Fruit fly (Drosophila melanogaster) whole organism, pupa: ENCODE results near the gene homer.

ENCODE experiments used
- CG14655 ChIP-seq: fragments of 200-800 bp; sonication (Bioruptor generic); optimal IDR thresholded peaks from 3 replicates; lab custom pipeline; 2017; ENCODE audit warnings: mild to moderate bottlenecking, missing biosample characterization, missing genetic modification reagents, missing genetic modification characterization
- CG15710 ChIP-seq: fragments of 200-800 bp; sonication (Bioruptor generic); optimal IDR thresholded peaks from 2 replicates; lab custom pipeline; 2018; ENCODE audit warnings: missing biosample characterization, mild to moderate bottlenecking, missing genetic modification characterization, moderate library complexity
- CG17806 ChIP-seq: fragments of 200-800 bp; sonication (Bioruptor generic); optimal IDR thresholded peaks from 2 replicates; lab custom pipeline; 2018; ENCODE audit warnings: missing biosample characterization, mild to moderate bottlenecking, missing genetic modification characterization, moderate library complexity
- CG32121 ChIP-seq: fragments of 200-800 bp; sonication (Bioruptor generic); IDR thresholded peaks from 2 replicates; pipeline ENCODE4 v1.3.6; 2022; ENCODE audit warnings: missing biosample characterization, missing genetic modification characterization
- CG34367 ChIP-seq: fragments of 200-800 bp; sonication (Bioruptor generic); optimal IDR thresholded peaks from 2 replicates; lab custom pipeline; 2018; ENCODE audit warnings: missing biosample characterization, mild to moderate bottlenecking, missing genetic modification characterization
- CG4496 ChIP-seq: fragments of 200-800 bp; sonication (Bioruptor generic); IDR thresholded peaks from 3 replicates; pipeline ENCODE4 v1.3.6; 2022; ENCODE audit warnings: missing biosample characterization, missing genetic modification characterization
- Ets98B ChIP-seq: fragments of 200-800 bp; sonication (Bioruptor generic); IDR thresholded peaks from 2 replicates; pipeline ENCODE4 v1.3.6; 2022; ENCODE audit warnings: missing biosample characterization, missing genetic modification characterization
- Pif1A ChIP-seq: fragments of 200-800 bp; sonication (Bioruptor generic); optimal IDR thresholded peaks from 3 replicates; lab custom pipeline; 2016; ENCODE audit warnings: missing biosample characterization, missing genetic modification characterization
- fd96Ca ChIP-seq: fragments of 200-800 bp; sonication (Bioruptor generic); IDR thresholded peaks from 3 replicates; pipeline ENCODE4 v1.3.6; 2022; ENCODE audit warnings: missing biosample characterization, missing genetic modification characterization
- rn ChIP-seq: fragments of 200-800 bp; sonication (Bioruptor generic); IDR thresholded peaks from 2 replicates; pipeline ENCODE4 v1.3.6; 2022; ENCODE audit warnings: missing biosample characterization, missing genetic modification characterization

dm6 chr2L:6721710-6722109 is 1.4 kb downstream of the homer start:
- TF ChIP-seq CG34367 (tag; lab: Kevin White, UChicago): no peak
- TF ChIP-seq CG17806: no peak
- TF ChIP-seq Pif1A (GFP tag; lab: Kevin White, UChicago): no peak
- TF ChIP-seq CG32121 (GFP tag; lab: Robert Waterston, UW): no peak
- no peak for TF ChIP-seq fd96Ca (GFP tag; lab: Robert Waterston, UW)
- no peak for TF ChIP-seq CG4496 (GFP tag; lab: Robert Waterston, UW)
- no peak for TF ChIP-seq rn
- TF ChIP-seq CG14655 (GFP tag; lab: Kevin White, UChicago): no peak
- no peak for TF ChIP-seq CG15710
- TF ChIP-seq Ets98B (GFP tag; lab: Robert Waterston, UW): no peak
